Worm (Caenorhabditis elegans): ENCODE results near the gene C26F1.3.

The C26F1.3 gene

DNA sequence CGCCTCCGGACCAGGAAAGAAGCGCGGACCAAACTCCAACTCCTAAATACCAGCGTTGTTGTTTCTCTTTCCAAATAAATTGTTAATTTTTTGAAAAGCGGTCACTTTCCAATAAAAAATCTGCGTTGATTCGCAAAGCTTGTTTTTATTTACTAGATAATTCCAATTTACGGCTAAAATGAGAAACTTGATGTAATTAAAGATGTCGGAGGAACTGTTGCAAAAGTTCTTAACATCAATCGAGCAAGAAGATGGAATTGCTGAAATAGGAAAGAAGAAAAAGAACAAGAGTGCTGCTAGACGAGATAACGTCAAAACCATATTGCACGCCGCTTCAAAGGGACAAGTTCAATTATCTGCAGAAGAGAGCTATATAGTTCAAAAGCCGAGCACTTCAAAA, at the start of gene C26F1.3:
TSS of gene C26F1.3 (plus strand) at position 203 of the 400 bp plus-strand sequence.
- no peak for TF ChIP-seq unc-62 (GFP tag; optimal IDR thresholded peaks at IDR 0.05)

- no peak for TF ChIP-seq unc-62 (GFP tag; optimal IDR thresholded peaks at IDR 0.05)
These were observed 49.0 kb upstream of the C26F1.3 start for ce11 chrV:7728003-7728678.

DNA sequence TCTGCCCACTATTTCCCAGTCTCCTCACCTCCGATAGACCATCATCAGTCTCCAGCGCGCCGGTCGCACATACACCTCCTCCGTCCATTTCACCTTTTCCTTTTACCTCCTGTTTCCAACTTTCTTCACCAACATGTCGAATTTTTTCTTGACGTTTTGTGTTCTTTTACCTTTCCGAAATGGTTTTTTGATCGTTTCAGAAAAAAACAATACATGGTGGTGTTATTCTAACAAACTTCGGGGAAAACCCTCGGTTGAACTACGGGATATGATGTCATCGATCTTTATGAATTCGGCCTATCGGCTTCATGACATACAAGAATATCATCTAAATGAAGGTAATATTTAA, 48.4 kb upstream of the C26F1.3 start, which contains the start of gene Y97E10C.1:
TSS of gene Y97E10C.1 (plus strand) at position 201 of the 349 bp plus-strand sequence.
- TF ChIP-seq unc-62 (GFP tag; optimal IDR thresholded peaks at IDR 0.05): no peak

ce11 chrV:7730488-7730887, 46.6 kb upstream of the C26F1.3 start:
- TF ChIP-seq unc-62 (GFP tag; optimal IDR thresholded peaks at IDR 0.05): no peak

- no peak for TF ChIP-seq unc-62 (GFP tag; optimal IDR thresholded peaks at IDR 0.05)
These were observed 43.8 kb upstream of the C26F1.3 start for ce11 chrV:7733240-7733765.

- TF ChIP-seq unc-62 (GFP tag; optimal IDR thresholded peaks at IDR 0.05): no peak
These were observed 42.2 kb upstream of the C26F1.3 start, which contains the start of gene clic-1 for ce11 chrV:7734909-7735308. TSS of gene clic-1 (minus strand) at chrV:7734911.

ce11 chrV:7735319-7735718, 41.8 kb upstream of the C26F1.3 start, which contains the start of gene srr-10:
TSS of gene srr-10 (plus strand) at chrV:7735619.
- no peak for TF ChIP-seq unc-62 (GFP tag; optimal IDR thresholded peaks at IDR 0.05)

- TF ChIP-seq unc-62 (GFP tag; optimal IDR thresholded peaks at IDR 0.05): no peak
These were observed 39.4 kb upstream of the C26F1.3 start, which contains the start of gene srr-9 for ce11 chrV:7737710-7738109. TSS of gene srr-9 (plus strand) at chrV:7738010.

- no peak for TF ChIP-seq unc-62 (GFP tag; optimal IDR thresholded peaks at IDR 0.05)
These were observed 37.2 kb upstream of the C26F1.3 start for ce11 chrV:7739949-7740348.

DNA sequence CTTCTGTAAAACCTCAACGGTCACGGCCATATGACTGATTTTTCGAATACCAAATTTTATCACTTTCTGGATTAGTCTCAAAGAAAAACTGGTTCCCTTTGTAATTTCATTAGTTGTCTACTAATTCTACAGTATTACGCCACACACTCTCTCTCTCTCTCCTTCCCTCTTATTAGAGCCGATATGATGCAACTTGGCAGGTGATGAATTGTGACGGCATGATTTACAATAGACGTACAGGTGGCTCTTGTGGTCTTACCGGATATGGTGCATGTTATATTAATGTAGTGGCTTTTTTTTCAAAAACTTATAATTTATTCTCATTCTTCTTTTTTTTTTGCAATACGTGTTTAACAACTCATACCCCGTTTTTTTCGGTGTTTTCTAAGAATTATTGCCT, 35.2 kb upstream of the C26F1.3 start:
- TF ChIP-seq unc-62 (GFP tag; optimal IDR thresholded peaks at IDR 0.05): no peak

DNA sequence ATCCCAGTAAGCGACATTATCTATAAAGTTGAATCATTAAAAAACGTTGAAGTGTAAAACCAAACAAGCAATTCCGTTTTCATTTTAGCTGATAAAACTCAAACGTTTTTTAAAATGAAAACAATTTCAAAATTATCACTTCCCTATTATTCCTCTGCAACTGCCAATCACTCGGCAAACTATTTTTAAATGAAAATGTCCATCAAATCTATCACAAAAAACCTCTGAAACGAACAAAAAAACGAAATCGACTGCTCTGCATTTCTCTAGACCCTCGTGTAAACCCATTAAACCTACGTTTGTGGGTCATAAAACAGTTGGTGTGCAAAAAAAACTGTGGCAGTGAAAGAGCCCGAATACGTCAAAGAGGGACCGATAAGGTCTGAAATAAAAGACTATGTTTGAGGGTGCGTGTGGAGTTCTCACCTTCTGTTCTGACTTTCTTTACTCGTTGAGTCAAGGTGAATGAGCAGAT, 34.6 kb upstream of the C26F1.3 start, which contains the start of gene fbxl-5:
TSS of gene fbxl-5 (plus strand) at position 425 of the 475 bp plus-strand sequence.
- TF ChIP-seq unc-62 (GFP tag; optimal IDR thresholded peaks at IDR 0.05): no peak

- no peak for TF ChIP-seq unc-62 (GFP tag; optimal IDR thresholded peaks at IDR 0.05)
These were observed 33.0 kb upstream of the C26F1.3 start for ce11 chrV:7744068-7744467.

ce11 chrV:7745386-7745785, 31.7 kb upstream of the C26F1.3 start:
- TF ChIP-seq unc-62 (GFP tag; optimal IDR thresholded peaks at IDR 0.05): no peak

ce11 chrV:7745903-7746302, 31.2 kb upstream of the C26F1.3 start:
- no peak for TF ChIP-seq unc-62 (GFP tag; optimal IDR thresholded peaks at IDR 0.05)

ce11 chrV:7747132-7747531, 30.0 kb upstream of the C26F1.3 start:
- TF ChIP-seq unc-62 (GFP tag; optimal IDR thresholded peaks at IDR 0.05): no peak

DNA sequence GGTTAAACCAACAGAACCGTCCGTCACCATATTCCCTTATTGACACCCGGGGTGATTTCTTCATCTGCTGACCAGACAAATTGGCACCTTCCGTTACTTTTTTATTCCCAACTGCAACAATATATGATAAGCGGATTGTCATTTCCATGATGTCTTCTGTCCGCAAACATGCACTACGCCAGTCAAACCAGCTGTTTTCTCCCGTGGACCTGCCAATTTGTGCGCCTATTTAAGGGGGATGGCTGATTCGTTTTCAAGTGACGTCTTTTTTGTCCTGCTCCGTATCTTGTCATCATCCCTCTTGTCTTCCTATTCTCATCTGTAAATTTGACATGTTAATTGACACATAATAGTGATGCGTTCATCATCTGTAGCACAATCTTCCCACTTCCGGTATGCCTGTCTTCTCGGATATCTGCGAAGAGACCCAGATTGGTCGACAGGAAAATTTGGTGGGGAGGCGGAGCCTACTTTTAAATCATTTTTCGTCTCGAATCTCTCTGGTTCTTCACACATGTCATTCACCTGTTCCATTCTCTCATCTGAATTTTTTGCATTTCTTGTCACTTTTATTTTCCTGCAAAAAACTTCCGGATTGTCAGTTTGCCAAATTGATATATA, 29.0 kb upstream of the C26F1.3 start:
- TF ChIP-seq unc-62 (GFP tag; optimal IDR thresholded peaks at IDR 0.05): no peak

- TF ChIP-seq unc-62 (GFP tag; optimal IDR thresholded peaks at IDR 0.05): no peak
These were observed 27.4 kb upstream of the C26F1.3 start for ce11 chrV:7749708-7750107.
